Fruit fly (Drosophila melanogaster) whole organism, pupa: ENCODE results near the gene Mst98Cb.
A peak's percentile ranks its signal among the peaks of the same experiment; 100 is the strongest.

Experiments used
- CG10348 ChIP-seq: fragments of 200-800 bp; sonication (Bioruptor generic); IDR thresholded peaks from 2 replicates; pipeline ENCODE4 v1.3.6; 2022; ENCODE audit warnings: missing biosample characterization, missing genetic modification characterization
- CG12605 ChIP-seq: fragments of 200-800 bp; sonication (Bioruptor generic); IDR thresholded peaks from 2 replicates; pipeline ENCODE4 v1.3.6; 2022; ENCODE audit warnings: missing biosample characterization, missing genetic modification characterization
- CG13204 ChIP-seq: fragments of 200-800 bp; sonication (Bioruptor generic); optimal IDR thresholded peaks from 2 replicates; lab custom pipeline; 2018; ENCODE audit warnings: missing biosample characterization, mild to moderate bottlenecking, missing genetic modification characterization, moderate library complexity
- CG14655 ChIP-seq: fragments of 200-800 bp; sonication (Bioruptor generic); optimal IDR thresholded peaks from 3 replicates; lab custom pipeline; 2017; ENCODE audit warnings: mild to moderate bottlenecking, missing biosample characterization, missing genetic modification reagents, missing genetic modification characterization
- CG15710 ChIP-seq: fragments of 200-800 bp; sonication (Bioruptor generic); optimal IDR thresholded peaks from 2 replicates; lab custom pipeline; 2018; ENCODE audit warnings: missing biosample characterization, mild to moderate bottlenecking, missing genetic modification characterization, moderate library complexity
- CG17806 ChIP-seq: fragments of 200-800 bp; sonication (Bioruptor generic); optimal IDR thresholded peaks from 2 replicates; lab custom pipeline; 2018; ENCODE audit warnings: missing biosample characterization, mild to moderate bottlenecking, missing genetic modification characterization, moderate library complexity
- CG32121 ChIP-seq: fragments of 200-800 bp; sonication (Bioruptor generic); IDR thresholded peaks from 2 replicates; pipeline ENCODE4 v1.3.6; 2022; ENCODE audit warnings: missing biosample characterization, missing genetic modification characterization
- CG34367 ChIP-seq: fragments of 200-800 bp; sonication (Bioruptor generic); optimal IDR thresholded peaks from 2 replicates; lab custom pipeline; 2018; ENCODE audit warnings: missing biosample characterization, mild to moderate bottlenecking, missing genetic modification characterization
- CG4496 ChIP-seq: fragments of 200-800 bp; sonication (Bioruptor generic); IDR thresholded peaks from 3 replicates; pipeline ENCODE4 v1.3.6; 2022; ENCODE audit warnings: missing biosample characterization, missing genetic modification characterization
- CG8159 ChIP-seq: fragments of 200-800 bp; sonication (Bioruptor generic); optimal IDR thresholded peaks from 3 replicates; lab custom pipeline; 2018; ENCODE audit warnings: missing biosample characterization, mild to moderate bottlenecking, missing genetic modification characterization, moderate library complexity
- CG8301 ChIP-seq: fragments of 200-800 bp; sonication (Bioruptor generic); optimal IDR thresholded peaks from 2 replicates; lab custom pipeline; 2018; ENCODE audit warnings: missing biosample characterization, mild to moderate bottlenecking, missing genetic modification characterization
- CG9948 ChIP-seq: fragments of 200-800 bp; sonication (Bioruptor generic); optimal IDR thresholded peaks from 2 replicates; lab custom pipeline; 2018; ENCODE audit warnings: missing biosample characterization, mild to moderate bottlenecking, missing genetic modification characterization, moderate library complexity
- D1 ChIP-seq: fragments of 200-800 bp; sonication (Bioruptor generic); optimal IDR thresholded peaks from 2 replicates; lab custom pipeline; 2018; ENCODE audit warnings: missing biosample characterization, mild to moderate bottlenecking, missing genetic modification characterization, moderate library complexity
- EcR ChIP-seq: fragments of 200-800 bp; sonication (Bioruptor generic); optimal IDR thresholded peaks from 3 replicates; lab custom pipeline; 2019; ENCODE audit warnings: missing biosample characterization, missing genetic modification characterization, mild to moderate bottlenecking, moderate library complexity, missing genetic modification reagents
- Ets98B ChIP-seq: fragments of 200-800 bp; sonication (Bioruptor generic); IDR thresholded peaks from 2 replicates; pipeline ENCODE4 v1.3.6; 2022; ENCODE audit warnings: missing biosample characterization, missing genetic modification characterization
- Pif1A ChIP-seq: fragments of 200-800 bp; sonication (Bioruptor generic); optimal IDR thresholded peaks from 3 replicates; lab custom pipeline; 2016; ENCODE audit warnings: missing biosample characterization, missing genetic modification characterization
- Pif1B ChIP-seq: fragments of 200-800 bp; sonication (Bioruptor generic); optimal IDR thresholded peaks from 3 replicates; lab custom pipeline; 2016; ENCODE audit warnings: missing biosample characterization, missing genetic modification characterization
- Snoo ChIP-seq: fragments of 200-800 bp; sonication (Bioruptor generic); optimal IDR thresholded peaks from 3 replicates; lab custom pipeline; 2017; ENCODE audit warnings: missing biosample characterization, mild to moderate bottlenecking, missing genetic modification characterization, inconsistent platforms
- fd96Ca ChIP-seq: fragments of 200-800 bp; sonication (Bioruptor generic); IDR thresholded peaks from 3 replicates; pipeline ENCODE4 v1.3.6; 2022; ENCODE audit warnings: missing biosample characterization, missing genetic modification characterization
- gl ChIP-seq: fragments of 200-800 bp; sonication (Bioruptor generic); optimal IDR thresholded peaks from 2 replicates; lab custom pipeline; 2018; ENCODE audit warnings: missing biosample characterization, mild to moderate bottlenecking, missing genetic modification characterization
- rn ChIP-seq: fragments of 200-800 bp; sonication (Bioruptor generic); IDR thresholded peaks from 2 replicates; pipeline ENCODE4 v1.3.6; 2022; ENCODE audit warnings: missing biosample characterization, missing genetic modification characterization

Mst98Cb gene

DNA sequence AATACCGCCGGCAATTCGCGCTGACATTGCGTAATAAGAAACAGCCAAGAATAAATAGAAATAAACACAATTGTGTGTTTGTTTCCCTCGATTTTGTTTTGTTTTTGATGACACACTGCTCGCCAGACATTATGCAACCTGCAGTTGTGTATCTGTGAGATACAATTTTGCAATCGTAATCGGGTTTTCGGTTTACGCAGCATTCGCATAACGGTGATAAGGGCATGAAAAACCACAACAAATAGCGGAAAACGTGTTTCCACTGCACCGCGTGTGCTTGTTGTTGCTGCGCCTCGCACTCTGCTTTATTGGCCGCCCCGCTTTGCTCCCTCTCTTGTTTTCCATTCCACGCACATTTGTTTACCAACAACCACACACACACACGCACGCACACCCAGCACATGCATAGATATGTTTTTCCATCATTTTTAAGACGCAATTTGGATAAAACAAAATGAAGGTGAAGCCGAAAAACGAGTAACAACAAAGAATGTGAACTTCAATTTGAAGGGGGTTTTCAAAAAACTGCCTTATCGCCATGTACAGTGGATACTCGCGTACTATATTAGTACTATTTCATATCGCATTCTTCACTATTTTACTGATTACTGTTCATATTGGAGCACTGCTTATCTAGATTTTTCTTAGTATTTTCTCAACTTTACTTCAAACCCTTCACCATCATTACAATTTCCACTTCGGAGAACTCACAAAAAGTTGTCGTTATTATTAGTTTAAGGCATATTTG is 40.2 kb downstream of the Mst98Cb start:
- no peak for TF ChIP-seq CG9948 (tag; lab: Kevin White, UChicago)
- no peak for TF ChIP-seq Pif1B (GFP tag; lab: Kevin White, UChicago)
- no peak for TF ChIP-seq CG15710 (tag; lab: Kevin White, UChicago)
- TF ChIP-seq CG34367 (tag; lab: Kevin White, UChicago) = no peak
- no peak for TF ChIP-seq gl (tag; lab: Kevin White, UChicago)
- no peak for TF ChIP-seq CG14655
- no peak for TF ChIP-seq Pif1A (GFP tag; lab: Kevin White, UChicago)
- no peak for TF ChIP-seq fd96Ca (GFP tag; lab: Robert Waterston, UW)
- TF ChIP-seq CG8301 (tag; lab: Kevin White, UChicago) = no peak
- no peak for TF ChIP-seq CG12605 (GFP tag; lab: Robert Waterston, UW)
- TF ChIP-seq CG8159 (tag; lab: Kevin White, UChicago) = no peak
- no peak for TF ChIP-seq CG32121 (GFP tag; lab: Robert Waterston, UW)
- no peak for TF ChIP-seq CG17806 (tag; lab: Kevin White, UChicago)
- TF ChIP-seq Ets98B = no peak
- no peak for TF ChIP-seq CG13204 (GFP tag; lab: Kevin White, UChicago)
- TF ChIP-seq CG4496 = no peak
- TF ChIP-seq CG10348 = no peak
- no peak for TF ChIP-seq EcR (GFP tag; lab: Kevin White, UChicago)
- no peak for TF ChIP-seq D1 (tag; lab: Kevin White, UChicago)
- TF ChIP-seq rn (GFP tag; lab: Robert Waterston, UW) = no peak

DNA sequence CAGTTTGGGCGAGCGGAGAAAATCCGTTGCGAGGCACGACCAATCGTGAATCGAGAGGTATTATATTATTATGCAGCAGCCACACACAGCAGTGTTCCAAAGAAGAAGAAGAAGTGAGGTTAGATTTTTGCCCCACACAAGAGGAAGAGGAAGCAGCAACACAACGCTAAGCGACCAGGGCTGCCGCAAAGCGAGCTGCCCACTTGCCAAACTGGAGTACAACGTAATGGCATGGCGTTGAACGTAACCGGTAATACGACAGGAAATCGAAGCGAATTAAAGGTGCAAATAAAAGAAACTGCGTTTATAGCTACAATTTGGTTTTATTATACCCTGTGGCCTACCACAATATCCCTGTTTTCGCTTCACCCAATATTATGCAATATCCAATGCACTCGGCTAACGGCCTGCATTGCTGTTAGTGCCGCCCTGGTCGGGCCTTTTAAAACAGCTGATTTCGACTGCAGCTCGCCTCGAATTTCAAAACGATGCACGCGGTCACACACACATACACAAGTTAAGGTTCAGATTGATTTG is 42.9 kb downstream of the Mst98Cb start:
- TF ChIP-seq CG4496 (peak; percentile 83), CG15710 (tag; lab: Kevin White, UChicago) (peak; percentile 74), Pif1A (GFP tag; lab: Kevin White, UChicago) (peak; percentile 52), rn (GFP tag; lab: Robert Waterston, UW) (peak; percentile 29; the same call in 1 of the 2 replicates), Pif1B (GFP tag; lab: Kevin White, UChicago) (peak; percentile 57), D1 (tag; lab: Kevin White, UChicago) (no peak), CG32121 (GFP tag; lab: Robert Waterston, UW) (peak; percentile 79), CG17806 (tag; lab: Kevin White, UChicago) (peak; percentile 50), gl (tag; lab: Kevin White, UChicago) (peak; percentile 11), CG12605 (GFP tag; lab: Robert Waterston, UW) (no peak), CG14655 (peak; percentile 68), CG8301 (tag; lab: Kevin White, UChicago) (peak; percentile 63), CG8159 (tag; lab: Kevin White, UChicago) (peak; percentile 67), EcR (GFP tag; lab: Kevin White, UChicago) (peak; percentile 18), CG9948 (tag; lab: Kevin White, UChicago) (peak; percentile 53), CG13204 (GFP tag; lab: Kevin White, UChicago) (peak; percentile 5), Ets98B (no peak), Snoo (tag; lab: Kevin White, UChicago) (peak; percentile 71), CG34367 (tag; lab: Kevin White, UChicago) (peak; percentile 50), fd96Ca (GFP tag; lab: Robert Waterston, UW) (peak; percentile 78), CG10348 (peak; percentile 43; the same call in 1 of the 2 replicates)

DNA sequence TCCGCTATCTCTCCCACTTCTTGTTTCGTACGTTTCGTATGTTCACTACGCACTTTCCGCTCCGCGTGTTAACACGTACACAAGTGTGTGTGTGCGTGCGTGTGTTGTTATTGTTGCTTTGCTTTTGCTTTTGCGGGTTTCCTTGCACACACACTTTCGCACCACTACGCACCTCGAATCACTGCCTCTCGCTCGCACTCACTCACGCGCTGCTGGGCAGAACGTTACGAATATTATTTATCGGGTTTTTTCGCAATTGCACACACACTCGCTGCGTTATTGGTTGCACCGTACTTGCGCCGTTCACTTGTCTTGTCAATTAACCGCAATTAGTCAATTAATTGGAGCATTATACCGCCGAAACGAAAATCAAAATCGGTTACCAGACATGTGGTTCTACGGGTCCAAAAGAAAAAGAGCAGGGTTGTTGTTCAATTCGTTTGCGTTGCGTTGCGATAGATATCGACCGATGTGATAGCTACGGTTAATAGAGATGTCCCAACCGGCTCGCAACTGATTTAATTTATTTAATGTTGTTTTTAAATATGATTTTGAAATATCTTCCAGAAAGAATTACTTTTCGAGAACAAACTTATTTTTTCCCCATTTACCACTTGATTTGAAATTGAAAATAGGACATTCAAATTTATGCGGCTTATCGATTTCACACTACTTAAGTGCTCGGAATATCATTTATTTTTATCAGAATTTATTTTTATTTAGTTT is 43.6 kb downstream of the Mst98Cb start, which contains the start of gene larp:
larp (minus strand) TSS at position 395 of the 726 bp plus-strand sequence.
- TF ChIP-seq Pif1A (GFP tag; lab: Kevin White, UChicago) (peak; percentile 35), CG15710 (tag; lab: Kevin White, UChicago) (no peak), D1 (tag; lab: Kevin White, UChicago) (no peak), Pif1B (GFP tag; lab: Kevin White, UChicago) (no peak), fd96Ca (GFP tag; lab: Robert Waterston, UW) (peak; percentile 76; the same call in 2 of the 3 replicates), gl (tag; lab: Kevin White, UChicago) (no peak), CG32121 (GFP tag; lab: Robert Waterston, UW) (peak; percentile 64), CG14655 (no peak), CG8301 (tag; lab: Kevin White, UChicago) (no peak), Snoo (tag; lab: Kevin White, UChicago) (peak; percentile 27), CG4496 (0 out of 3 replicates have a peak, but pooled peaks have one; percentile 35), CG10348 (no peak), CG13204 (GFP tag; lab: Kevin White, UChicago) (no peak), rn (GFP tag; lab: Robert Waterston, UW) (no peak), CG34367 (tag; lab: Kevin White, UChicago) (no peak), CG17806 (tag; lab: Kevin White, UChicago) (no peak), CG12605 (GFP tag; lab: Robert Waterston, UW) (no peak), Ets98B (peak; percentile 45; the same call in 1 of the 2 replicates), CG8159 (tag; lab: Kevin White, UChicago) (peak; percentile 11)
